Worm (Caenorhabditis elegans): Measurements from ENCODE around the gene pas-2.

Gene pas-2

DNA sequence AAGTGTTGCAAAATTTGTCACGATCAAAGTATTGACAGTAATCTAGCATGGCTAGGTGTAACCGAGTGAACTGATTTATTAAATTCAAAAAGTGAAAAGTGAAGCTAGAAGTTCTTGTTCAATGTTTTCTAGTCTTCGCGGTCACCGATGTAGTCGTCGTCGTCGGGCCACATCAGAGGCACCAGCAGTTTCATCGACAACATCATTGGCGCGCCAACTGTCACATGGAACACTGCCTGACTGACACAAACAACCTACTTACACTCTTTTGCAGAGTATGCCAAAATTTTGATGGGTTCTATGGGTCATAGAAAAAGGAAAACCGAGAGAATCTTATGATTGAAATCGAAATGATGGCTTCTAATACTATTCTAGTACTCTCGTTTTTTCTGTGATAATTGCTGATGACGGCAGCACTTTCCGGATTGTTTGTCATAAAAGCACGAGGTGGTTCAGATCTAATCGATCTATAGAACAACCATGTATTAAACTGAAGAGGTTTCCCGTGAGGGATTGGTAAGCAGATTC lies 44.7 kb upstream of the pas-2 start:
- TF ChIP-seq C38D4.7 (GFP tag; optimal IDR thresholded peaks at IDR 0.05): no peak
- TF ChIP-seq ceh-45 (GFP tag; IDR thresholded peaks at IDR 0.05): no peak
- no peak for TF ChIP-seq unc-42 (tag; optimal IDR thresholded peaks at IDR 0.05)
- TF ChIP-seq pag-3 (tag; optimal IDR thresholded peaks at IDR 0.05; ENCODE audit: borderline replicate concordance): no peak
- TF ChIP-seq ref-2 (tag; optimal IDR thresholded peaks at IDR 0.05): no peak
- no peak for TF ChIP-seq npax-4 (tag; optimal IDR thresholded peaks at IDR 0.05)

DNA sequence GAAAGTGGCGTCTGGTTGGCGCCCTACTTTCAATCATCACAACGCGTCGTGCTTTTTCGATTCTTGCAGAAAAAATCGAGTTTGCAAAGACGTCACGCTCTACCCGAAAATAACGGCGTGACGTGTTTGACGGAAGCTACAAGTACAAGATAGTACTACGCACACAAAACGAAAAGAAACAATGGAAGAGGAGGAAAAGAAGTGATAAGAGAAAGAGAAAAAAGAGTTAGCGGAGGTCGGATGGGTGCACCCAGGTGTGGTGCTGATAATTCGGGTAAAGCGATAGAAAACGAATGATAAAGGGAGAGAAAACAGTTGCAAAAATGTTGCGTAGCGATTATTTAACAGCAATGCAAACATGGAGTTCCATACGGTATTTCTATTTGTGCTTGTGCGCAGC lies 43.5 kb upstream of the pas-2 start:
- TF ChIP-seq elt-2 (tag; optimal IDR thresholded peaks at IDR 0.05) (peak; percentile 88), ttx-3 (tag; optimal IDR thresholded peaks at IDR 0.05) (no peak)

DNA sequence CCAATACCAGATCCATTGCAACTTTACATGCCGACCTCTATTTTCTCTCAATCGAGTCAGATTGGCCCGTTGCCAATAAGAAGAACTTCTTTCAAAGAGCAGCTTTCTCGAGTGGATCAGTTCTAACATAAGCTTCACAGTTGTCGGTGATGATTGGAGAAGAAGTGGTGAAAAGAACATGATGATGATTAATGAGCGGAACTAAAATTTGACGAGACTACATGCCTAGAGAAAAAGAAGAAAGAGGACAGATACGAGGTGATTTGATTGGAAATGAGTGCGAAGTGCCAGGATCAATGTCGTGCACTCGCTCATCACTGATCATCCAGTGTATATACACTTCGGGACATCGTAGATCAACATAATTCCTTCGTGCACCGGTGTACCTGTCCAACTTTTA lies 42.5 kb upstream of the pas-2 start:
- TF ChIP-seq pax-1 (tag; optimal IDR thresholded peaks at IDR 0.05) (no peak), hlh-13 (GFP tag; optimal IDR thresholded peaks at IDR 0.05) (no peak), ref-2 (tag; optimal IDR thresholded peaks at IDR 0.05) (no peak), pros-1 (tag; optimal IDR thresholded peaks at IDR 0.05) (no peak), C38D4.7 (GFP tag; optimal IDR thresholded peaks at IDR 0.05) (no peak), ztf-16 (tag; optimal IDR thresholded peaks at IDR 0.05) (no peak), tbx-7 (tag; optimal IDR thresholded peaks at IDR 0.05) (no peak), unc-55 (GFP tag; optimal IDR thresholded peaks at IDR 0.05) (peak; percentile 92), ceh-30 (tag; optimal IDR thresholded peaks at IDR 0.05) (no peak), tbx-2 (tag; optimal IDR thresholded peaks at IDR 0.05) (no peak), K02D7.2 (tag; optimal IDR thresholded peaks at IDR 0.05) (no peak), che-1 (tag; optimal IDR thresholded peaks at IDR 0.05) (no peak), ets-4 (tag; optimal IDR thresholded peaks at IDR 0.05) (no peak), sox-2 (GFP tag; IDR thresholded peaks at IDR 0.05) (no peak), rnt-1 (tag; optimal IDR thresholded peaks at IDR 0.05) (peak; percentile 19), ceh-24 (tag; optimal IDR thresholded peaks at IDR 0.05) (no peak), ceh-18 (tag; optimal IDR thresholded peaks at IDR 0.05) (peak; percentile 73), npax-4 (tag; optimal IDR thresholded peaks at IDR 0.05) (no peak), ceh-2 (tag; optimal IDR thresholded peaks at IDR 0.05) (no peak), nfya-1 (tag; optimal IDR thresholded peaks at IDR 0.05) (peak; percentile 32), Y22D7AL.16 (tag; optimal IDR thresholded peaks at IDR 0.05) (no peak)

DNA sequence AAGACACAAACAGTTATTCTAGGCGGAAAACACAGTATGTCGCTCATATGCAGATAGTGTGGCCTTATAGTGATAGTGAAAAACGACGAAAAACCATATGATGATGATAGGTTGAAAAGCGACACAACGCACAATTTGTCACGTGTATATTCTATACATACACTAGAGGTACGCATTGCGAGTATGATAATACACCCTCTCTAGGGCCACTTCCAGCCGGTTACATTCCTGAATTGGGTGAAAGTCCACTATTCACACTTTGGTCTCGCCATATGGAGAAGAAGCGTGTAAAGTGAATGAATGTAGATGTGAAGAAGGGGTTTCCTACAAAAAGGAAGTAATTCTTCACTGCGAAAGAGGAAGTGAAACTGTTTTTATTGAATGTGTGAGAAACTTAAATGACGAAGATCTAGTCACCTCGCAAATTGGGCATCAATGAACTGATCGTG lies 40.7 kb upstream of the pas-2 start:
- TF ChIP-seq pqm-1 (tag; optimal IDR thresholded peaks at IDR 0.05): peak; percentile 21
- TF ChIP-seq sdc-2 (tag; optimal IDR thresholded peaks at IDR 0.05): no peak
- peak; percentile 66 for TF ChIP-seq dve-1 (tag; optimal IDR thresholded peaks at IDR 0.05)
- TF ChIP-seq hlh-15 (tag; optimal IDR thresholded peaks at IDR 0.05): no peak
- peak; percentile 7 for TF ChIP-seq hlh-30 (tag; optimal IDR thresholded peaks at IDR 0.05; ENCODE audit: insufficient read depth)
- TF ChIP-seq elt-2 (tag; optimal IDR thresholded peaks at IDR 0.05): peak; percentile 45
- no peak for TF ChIP-seq ets-4 (tag; optimal IDR thresholded peaks at IDR 0.05)
- no peak for TF ChIP-seq ceh-2 (tag; optimal IDR thresholded peaks at IDR 0.05)
- no peak for TF ChIP-seq ttx-3 (tag; optimal IDR thresholded peaks at IDR 0.05)

DNA sequence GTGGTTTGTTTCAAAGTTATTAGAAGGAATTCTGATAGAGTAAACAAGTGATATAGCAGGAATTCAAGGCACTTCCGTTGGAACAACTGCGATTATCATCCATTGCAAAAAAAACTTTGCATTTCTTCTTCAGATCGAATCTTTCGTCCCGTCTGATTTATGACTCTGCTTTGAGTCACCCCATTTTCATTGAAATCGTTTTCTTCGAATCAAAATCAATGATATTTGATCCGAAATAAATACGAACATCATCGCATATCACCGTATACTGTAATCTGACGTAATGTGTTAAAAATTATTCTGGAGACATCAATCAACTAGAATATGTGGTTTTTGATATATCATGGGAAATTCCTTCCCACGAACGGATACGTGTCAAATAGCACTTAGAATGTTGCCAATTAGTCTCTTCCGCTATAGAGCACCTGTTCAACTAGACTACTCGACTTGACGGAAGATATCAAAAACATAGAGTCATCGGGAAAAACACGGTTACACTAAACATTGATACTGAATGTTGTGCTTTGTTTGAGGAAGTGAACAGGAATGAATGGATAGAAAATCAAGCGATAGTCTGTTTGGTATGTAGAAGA lies 39.2 kb upstream of the pas-2 start:
- TF ChIP-seq elt-2 (tag; optimal IDR thresholded peaks at IDR 0.05) (no peak), unc-55 (GFP tag; optimal IDR thresholded peaks at IDR 0.05) (peak; percentile 47)

DNA sequence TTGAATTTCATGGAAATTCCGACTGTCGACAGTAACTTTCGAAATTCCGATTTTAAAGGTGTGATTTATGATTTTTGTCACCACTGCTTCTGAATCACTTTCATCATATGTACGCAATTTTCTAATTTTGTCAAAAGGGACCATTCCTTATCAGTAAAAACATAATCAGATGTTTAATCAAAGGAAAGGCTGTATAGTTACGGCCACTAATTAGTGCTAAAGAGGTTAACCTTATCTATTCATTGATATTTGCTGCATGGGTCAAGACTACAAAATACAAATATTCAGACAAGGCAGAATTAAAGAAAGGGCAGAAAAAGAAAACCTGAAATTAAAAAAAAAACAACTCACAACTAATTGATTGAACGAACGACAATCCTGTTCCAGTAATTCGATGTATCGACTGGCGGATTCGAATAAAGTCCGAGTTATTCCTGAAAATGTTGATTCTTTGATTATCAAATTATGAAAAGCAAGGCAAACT lies 38.1 kb upstream of the pas-2 start, which contains the start of gene T28B11.1:
Gene T28B11.1, minus strand, starts transcription at position 434 of the 484 bp plus-strand sequence.
- TF ChIP-seq elt-2 (tag; optimal IDR thresholded peaks at IDR 0.05): peak; percentile 94
- TF ChIP-seq ceh-6 (GFP tag; optimal IDR thresholded peaks at IDR 0.05): no peak
- no peak for TF ChIP-seq zip-5 (tag; optimal IDR thresholded peaks at IDR 0.05)
- no peak for TF ChIP-seq K02D7.2 (tag; optimal IDR thresholded peaks at IDR 0.05)
- TF ChIP-seq pat-9 (tag; optimal IDR thresholded peaks at IDR 0.05): no peak
- TF ChIP-seq ceh-22 (tag; optimal IDR thresholded peaks at IDR 0.05): no peak
- no peak for TF ChIP-seq eyg-1 (tag; optimal IDR thresholded peaks at IDR 0.05)
- TF ChIP-seq mec-3 (tag; optimal IDR thresholded peaks at IDR 0.05; ENCODE audit: borderline replicate concordance): no peak
- no peak for TF ChIP-seq nhr-232 (tag; optimal IDR thresholded peaks at IDR 0.05)
